Worm (Caenorhabditis elegans): ENCODE measurements around the gene Y44A6D.1.

DNA sequence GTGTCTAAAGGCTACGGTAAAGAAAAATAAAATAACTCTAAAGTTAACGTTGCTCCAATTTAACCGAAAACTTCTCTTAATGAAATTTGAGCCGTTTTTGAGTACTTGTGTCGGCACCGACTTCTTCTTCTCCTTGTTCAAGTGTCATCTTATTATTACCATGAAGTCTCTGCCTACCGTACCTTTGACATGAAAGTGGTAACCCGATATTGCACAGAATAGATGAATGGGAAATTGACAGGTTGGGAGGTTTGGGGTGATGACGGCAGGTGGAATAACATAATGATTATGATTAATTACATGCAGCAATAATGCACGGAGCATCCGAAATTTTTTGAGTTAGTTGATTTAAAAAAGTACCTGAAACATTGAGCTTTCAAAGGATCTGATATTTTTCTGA, 43.0 kb downstream of the Y44A6D.1 start:
- TF ChIP-seq vab-15 (tag; optimal IDR thresholded peaks at IDR 0.05) (no peak), sox-4 (tag; optimal IDR thresholded peaks at IDR 0.05) (no peak), ztf-11 (tag; optimal IDR thresholded peaks at IDR 0.05) (no peak), nhr-76 (tag; optimal IDR thresholded peaks at IDR 0.05) (no peak), pqm-1 (tag; optimal IDR thresholded peaks at IDR 0.05) (no peak), rnt-1 (tag; optimal IDR thresholded peaks at IDR 0.05) (no peak), ces-1 (GFP tag; optimal IDR thresholded peaks at IDR 0.05) (no peak), hlh-4 (tag; optimal IDR thresholded peaks at IDR 0.05) (no peak), nhr-47 (tag; optimal IDR thresholded peaks at IDR 0.05) (no peak), nhr-28 (tag; optimal IDR thresholded peaks at IDR 0.05) (no peak), lir-3 (tag; optimal IDR thresholded peaks at IDR 0.05; ENCODE audit: poor library complexity) (no peak), ama-1 (optimal IDR thresholded peaks at IDR 0.05) (no peak)

Data from whole organism, L1 larva.